Fruit fly (Drosophila melanogaster) whole organism: ENCODE data around the gene CG14662.

ENCODE experiments used
- CG8478 ChIP-seq: fragments of >200 bp; optimal IDR thresholded peaks from 2 replicates; lab custom pipeline; 2018; ENCODE audit warnings: inconsistent platforms
- Dll ChIP-seq: fragments of >200 bp; optimal IDR thresholded peaks from 2 replicates; lab custom pipeline; 2017
- pan ChIP-seq: fragments of >200 bp; optimal IDR thresholded peaks from 2 replicates; lab custom pipeline; 2017
- psq ChIP-seq: fragments of >200 bp; optimal IDR thresholded peaks from 2 replicates; lab custom pipeline; 2017
- usp ChIP-seq: fragments of >200 bp; optimal IDR thresholded peaks from 2 replicates; lab custom pipeline; 2017; ENCODE audit warnings: missing biosample characterization, missing genetic modification characterization, mixed read lengths

DNA sequence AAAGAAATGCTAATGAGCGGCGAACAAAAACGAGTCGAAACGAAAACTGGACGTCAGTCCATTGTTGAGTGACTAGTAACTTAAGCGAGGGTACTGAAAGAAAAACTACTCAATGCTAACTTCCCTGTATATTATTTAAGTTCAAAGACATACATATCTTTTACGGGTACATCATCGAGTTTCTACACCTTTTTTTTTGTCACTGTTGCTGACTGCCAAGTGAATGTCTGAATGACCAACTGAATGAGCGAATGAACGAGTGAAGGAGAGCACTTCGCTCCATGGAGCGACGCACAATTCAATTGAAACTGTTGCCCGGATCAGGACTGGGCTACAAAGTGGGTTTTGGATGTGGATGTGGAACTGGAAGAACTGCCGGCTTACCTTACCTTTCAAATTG lies 43.5 kb upstream of the CG14662 start:
- TF ChIP-seq pan (lab: Kevin White, UChicago) = no peak
- no peak for TF ChIP-seq psq
- no peak for TF ChIP-seq CG8478 (lab: Kevin White, UChicago)
- no peak for TF ChIP-seq usp
- TF ChIP-seq Dll = no peak
